Worm (Caenorhabditis elegans): Measurements from ENCODE around the gene brf-1.

ce11 chrII:7319471-7319870, 13.8 kb downstream of the brf-1 start:
- no peak for TF ChIP-seq nhr-11 (tag; optimal IDR thresholded peaks at IDR 0.05)
- TF ChIP-seq mdl-1 (tag; optimal IDR thresholded peaks at IDR 0.05): no peak
- no peak for TF ChIP-seq fos-1 (tag; optimal IDR thresholded peaks at IDR 0.05)
- TF ChIP-seq ztf-11 (tag; optimal IDR thresholded peaks at IDR 0.05): no peak
- no peak for TF ChIP-seq egl-5 (tag; optimal IDR thresholded peaks at IDR 0.05)
- TF ChIP-seq ama-1 (optimal IDR thresholded peaks at IDR 0.05): no peak
- no peak for TF ChIP-seq nfya-1 (tag; optimal IDR thresholded peaks at IDR 0.05; ENCODE audit: insufficient read depth)
- no peak for TF ChIP-seq unc-62 (GFP tag; optimal IDR thresholded peaks at IDR 0.05)
- no peak for TF ChIP-seq ceh-16 (tag; optimal IDR thresholded peaks at IDR 0.05)
